Worm (Caenorhabditis elegans) whole organism, L3 larva: ENCODE results near the gene sre-43.

ENCODE experiments used
- R02D3.7 ChIP-seq: fragments of 150-350 bp; optimal IDR thresholded peaks from 2 replicates; lab custom pipeline; 2014; ENCODE audit warnings: missing biosample characterization, missing genetic modification characterization
- aly-2 ChIP-seq: fragments of 150-350 bp; optimal IDR thresholded peaks from 2 replicates; lab custom pipeline; 2014; ENCODE audit warnings: missing biosample characterization, missing genetic modification characterization
- ama-1 ChIP-seq: fragments of 150-350 bp; optimal IDR thresholded peaks from 2 replicates; lab custom pipeline; 2018
- ceh-16 ChIP-seq: sonication (generic microtip); optimal IDR thresholded peaks from 2 replicates; lab custom pipeline; 2017; ENCODE audit warnings: missing biosample characterization, missing genetic modification characterization
- ceh-28 ChIP-seq: fragments of 150-350 bp; optimal IDR thresholded peaks from 2 replicates; lab custom pipeline; 2014; ENCODE audit warnings: missing biosample characterization, missing genetic modification reagents, missing genetic modification characterization
- ceh-82 ChIP-seq: fragments of 150-350 bp; optimal IDR thresholded peaks from 2 replicates; lab custom pipeline; 2014; ENCODE audit warnings: missing biosample characterization, missing genetic modification characterization
- daf-12 ChIP-seq: fragments of 150-350 bp; optimal IDR thresholded peaks from 2 replicates; lab custom pipeline; 2014; ENCODE audit warnings: missing biosample characterization, missing genetic modification reagents, missing genetic modification characterization
- egl-5 ChIP-seq: fragments of 150-350 bp; optimal IDR thresholded peaks from 2 replicates; lab custom pipeline; 2017; ENCODE audit warnings: missing biosample characterization, missing genetic modification reagents, missing genetic modification characterization, inconsistent platforms
- elt-1 ChIP-seq: fragments of 150-350 bp; optimal IDR thresholded peaks from 2 replicates; lab custom pipeline; 2014; ENCODE audit warnings: missing biosample characterization, missing genetic modification characterization
- elt-2 ChIP-seq: sonication (generic microtip); optimal IDR thresholded peaks from 2 replicates; lab custom pipeline; 2016; ENCODE audit warnings: missing genetic modification reagents, mild to moderate bottlenecking, missing genetic modification characterization, missing compliant biosample characterization
- elt-3 ChIP-seq, 3 experiments: fragments of 150-350 bp in 1 of 3; sonication (generic microtip) in 2 of 3; optimal IDR thresholded peaks; 2 replicates in 2 of 3; 4 replicates in 1 of 3; lab custom pipeline; 2014 to 2017; ENCODE audit warnings: missing biosample characterization in 3 of 3, missing genetic modification characterization in 3 of 3
- eor-1 ChIP-seq, 2 experiments: fragments of 150-350 bp; optimal IDR thresholded peaks; 2 replicates each; lab custom pipeline; 2014 to 2018; ENCODE audit warnings: missing biosample characterization in 2 of 2, missing genetic modification characterization in 2 of 2
- fkh-10 ChIP-seq: sonication (generic microtip); optimal IDR thresholded peaks from 2 replicates; lab custom pipeline; 2017; ENCODE audit warnings: missing biosample characterization, missing genetic modification reagents, missing genetic modification characterization
- fkh-2 ChIP-seq: fragments of 150-350 bp; optimal IDR thresholded peaks from 2 replicates; lab custom pipeline; 2014; ENCODE audit warnings: missing biosample characterization, missing genetic modification reagents, missing genetic modification characterization
- fos-1 ChIP-seq: fragments of 150-350 bp; optimal IDR thresholded peaks from 2 replicates; lab custom pipeline; 2014; ENCODE audit warnings: missing biosample characterization, missing genetic modification characterization
- hmg-11 ChIP-seq: sonication (generic microtip); optimal IDR thresholded peaks from 2 replicates; lab custom pipeline; 2016; ENCODE audit warnings: missing genetic modification characterization, missing compliant biosample characterization
- jun-1 ChIP-seq: fragments of 150-350 bp; optimal IDR thresholded peaks from 2 replicates; lab custom pipeline; 2014; ENCODE audit warnings: missing biosample characterization, missing genetic modification reagents, missing genetic modification characterization
- lin-15B ChIP-seq: fragments of 150-350 bp; optimal IDR thresholded peaks from 2 replicates; lab custom pipeline; 2014; ENCODE audit warnings: missing biosample characterization, missing genetic modification characterization
- lin-39 ChIP-seq: fragments of 150-350 bp; optimal IDR thresholded peaks from 2 replicates; lab custom pipeline; 2018; ENCODE audit warnings: missing biosample characterization, missing genetic modification reagents, missing genetic modification characterization
- lsy-12 ChIP-seq: sonication (generic microtip); optimal IDR thresholded peaks from 2 replicates; lab custom pipeline; 2016; ENCODE audit warnings: mild to moderate bottlenecking, missing genetic modification characterization, missing compliant biosample characterization
- mdl-1 ChIP-seq: fragments of 150-350 bp; optimal IDR thresholded peaks from 2 replicates; lab custom pipeline; 2014; ENCODE audit warnings: missing biosample characterization, missing genetic modification characterization
- nfya-1 ChIP-seq: sonication (generic microtip); optimal IDR thresholded peaks from 2 replicates; lab custom pipeline; 2017; ENCODE audit warnings: missing genetic modification characterization, mild to moderate bottlenecking, missing compliant biosample characterization, antibody characterized with exemption, moderate library complexity; ENCODE audit not compliant: insufficient read depth
- nhr-11 ChIP-seq: fragments of 150-350 bp; optimal IDR thresholded peaks from 2 replicates; lab custom pipeline; 2014; ENCODE audit warnings: missing biosample characterization, missing genetic modification characterization
- nhr-12 ChIP-seq: fragments of 150-350 bp; optimal IDR thresholded peaks from 2 replicates; lab custom pipeline; 2014; ENCODE audit warnings: missing biosample characterization, missing genetic modification characterization
- nhr-23 ChIP-seq: fragments of 150-350 bp; optimal IDR thresholded peaks from 2 replicates; lab custom pipeline; 2014; ENCODE audit warnings: missing biosample characterization, missing genetic modification reagents, missing genetic modification characterization
- nhr-25 ChIP-seq: sonication (generic microtip); optimal IDR thresholded peaks from 2 replicates; lab custom pipeline; 2017; ENCODE audit warnings: missing biosample characterization, missing genetic modification characterization
- nhr-43 ChIP-seq: sonication (generic microtip); optimal IDR thresholded peaks from 2 replicates; lab custom pipeline; 2016; ENCODE audit warnings: mild to moderate bottlenecking, missing genetic modification characterization, missing compliant biosample characterization; ENCODE audit not compliant: poor library complexity, severe bottlenecking
- nhr-67 ChIP-seq: fragments of 150-350 bp; optimal IDR thresholded peaks from 2 replicates; lab custom pipeline; 2014; ENCODE audit warnings: missing biosample characterization, missing genetic modification characterization
- nhr-76 ChIP-seq: fragments of 150-350 bp; sonication (generic microtip); optimal IDR thresholded peaks from 5 replicates; lab custom pipeline; 2014; ENCODE audit warnings: missing biosample characterization, missing genetic modification characterization
- nhr-77 ChIP-seq: fragments of 150-350 bp; optimal IDR thresholded peaks from 2 replicates; lab custom pipeline; 2014; ENCODE audit warnings: missing biosample characterization, missing genetic modification characterization
- pha-4 ChIP-seq: fragments of 150-350 bp; optimal IDR thresholded peaks from 2 replicates; lab custom pipeline; 2014; ENCODE audit warnings: missing biosample characterization, missing genetic modification reagents, missing genetic modification characterization
- pqm-1 ChIP-seq: fragments of 150-350 bp; optimal IDR thresholded peaks from 2 replicates; lab custom pipeline; 2017; ENCODE audit warnings: missing biosample characterization, missing genetic modification characterization, inconsistent platforms
- skn-1 ChIP-seq: fragments of 150-350 bp; optimal IDR thresholded peaks from 2 replicates; lab custom pipeline; 2014; ENCODE audit warnings: missing biosample characterization, missing genetic modification characterization
- snpc-4 ChIP-seq: fragments of 150-350 bp; optimal IDR thresholded peaks from 2 replicates; lab custom pipeline; 2014; ENCODE audit warnings: missing biosample characterization, missing genetic modification characterization
- tbx-2 ChIP-seq: sonication (generic microtip); optimal IDR thresholded peaks from 2 replicates; lab custom pipeline; 2016; ENCODE audit warnings: mild to moderate bottlenecking, missing genetic modification characterization, missing compliant biosample characterization
- unc-39 ChIP-seq: sonication (generic microtip); optimal IDR thresholded peaks from 4 replicates; lab custom pipeline; 2017; ENCODE audit warnings: missing biosample characterization, missing genetic modification characterization
- unc-62 ChIP-seq: fragments of 150-350 bp; sonication (generic microtip); optimal IDR thresholded peaks from 4 replicates; lab custom pipeline; 2014; ENCODE audit warnings: missing biosample characterization, missing genetic modification reagents, missing genetic modification characterization
- zag-1 ChIP-seq: fragments of 150-350 bp; optimal IDR thresholded peaks from 2 replicates; lab custom pipeline; 2014; ENCODE audit warnings: missing biosample characterization, missing genetic modification characterization

The sre-43 gene

DNA sequence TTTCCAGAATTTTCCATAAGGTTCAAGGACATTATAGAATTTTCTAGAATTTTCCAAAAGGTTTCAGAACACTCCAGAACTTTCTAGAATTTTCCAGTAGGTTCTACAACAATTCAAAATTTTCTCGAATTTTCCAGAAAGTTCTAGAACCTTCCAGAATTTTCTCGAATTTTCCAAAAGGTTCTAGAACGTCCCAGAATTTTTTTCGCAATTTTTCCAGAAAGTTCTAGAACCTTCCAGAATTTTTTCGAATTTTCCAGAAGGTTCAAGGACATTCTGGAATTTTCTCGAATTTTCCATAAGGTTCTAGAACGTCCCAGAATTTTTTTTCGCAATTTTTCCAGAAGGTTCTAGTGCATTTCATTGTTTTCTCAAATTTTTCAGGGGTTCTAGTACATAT lies 8.8 kb upstream of the sre-43 start:
- no peak for TF ChIP-seq ceh-16 (tag; lab: Kevin White, UChicago)
- no peak for TF ChIP-seq mdl-1
- no peak for TF ChIP-seq nhr-67 (tag; lab: Kevin White, UChicago)
- no peak for TF ChIP-seq nhr-12
- TF ChIP-seq pqm-1 (tag; lab: Kevin White, UChicago), result no peak
- TF ChIP-seq ceh-28 (tag; lab: Kevin White, UChicago), result no peak

DNA sequence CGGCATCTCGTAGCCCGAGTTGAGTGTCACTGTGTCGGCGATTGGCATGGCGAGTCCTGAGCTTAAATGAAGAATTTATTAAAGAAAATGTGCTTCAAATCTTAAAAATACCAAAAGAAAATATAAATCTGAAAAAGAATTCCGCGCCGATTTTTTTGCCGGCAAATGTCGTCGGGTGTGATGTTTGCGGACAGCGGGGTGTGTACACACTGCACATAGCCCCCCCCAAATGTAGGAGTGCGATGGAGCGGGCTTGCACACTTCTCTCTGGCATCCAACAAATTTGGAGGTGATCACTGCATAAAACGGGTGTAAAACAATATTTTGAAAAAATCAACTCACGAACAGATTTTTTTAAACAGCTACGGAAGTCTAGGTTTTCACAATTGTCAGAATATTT lies 7.3 kb upstream of the sre-43 start, which contains the start of gene Y39G8B.2:
TSS of gene Y39G8B.2 (minus strand) at position 61 of the 400 bp plus-strand sequence.
- TF ChIP-seq ama-1 (lab: Kevin White, UChicago) (peak; percentile 49), hmg-11 (peak; percentile 81), lin-15B (peak; percentile 98), zag-1 (tag; lab: Kevin White, UChicago) (peak; percentile 15), R02D3.7 (tag; lab: Kevin White, UChicago) (peak; percentile 55), skn-1 (peak; percentile 11), elt-2 (tag; lab: Kevin White, UChicago) (peak; percentile 57), fos-1 (tag; lab: Kevin White, UChicago) (peak; percentile 16), pha-4 (tag; lab: Kevin White, UChicago) (peak; percentile 97), lin-39 (peak; percentile 88), nhr-43 (tag; lab: Kevin White, UChicago) (peak; percentile 80), nhr-23 (tag; lab: Kevin White, UChicago) (peak; percentile 86), egl-5 (tag; lab: Kevin White, UChicago) (peak; percentile 66), pqm-1 (tag; lab: Kevin White, UChicago) (peak; percentile 60), nhr-25 (tag; lab: Kevin White, UChicago) (peak; percentile 84), nfya-1 (tag; lab: Kevin White, UChicago) (peak; percentile 88), lsy-12 (tag; lab: Kevin White, UChicago) (peak; percentile 32), jun-1 (tag; lab: Kevin White, UChicago) (peak; percentile 56), nhr-77 (tag; lab: Kevin White, UChicago) (no peak), nhr-76 (tag; lab: Kevin White, UChicago) (no peak), fkh-2 (no peak), elt-3 (tag; optimal IDR thresholded peaks at IDR 0.05; lab: Kevin White, UChicago) (peak in 1 of 3 experiments; percentile 40), tbx-2 (tag; lab: Kevin White, UChicago) (no peak), ceh-28 (tag; lab: Kevin White, UChicago) (peak; percentile 7), daf-12 (no peak), elt-1 (tag; lab: Kevin White, UChicago) (no peak), snpc-4 (tag; lab: Kevin White, UChicago) (peak; percentile 92)

DNA sequence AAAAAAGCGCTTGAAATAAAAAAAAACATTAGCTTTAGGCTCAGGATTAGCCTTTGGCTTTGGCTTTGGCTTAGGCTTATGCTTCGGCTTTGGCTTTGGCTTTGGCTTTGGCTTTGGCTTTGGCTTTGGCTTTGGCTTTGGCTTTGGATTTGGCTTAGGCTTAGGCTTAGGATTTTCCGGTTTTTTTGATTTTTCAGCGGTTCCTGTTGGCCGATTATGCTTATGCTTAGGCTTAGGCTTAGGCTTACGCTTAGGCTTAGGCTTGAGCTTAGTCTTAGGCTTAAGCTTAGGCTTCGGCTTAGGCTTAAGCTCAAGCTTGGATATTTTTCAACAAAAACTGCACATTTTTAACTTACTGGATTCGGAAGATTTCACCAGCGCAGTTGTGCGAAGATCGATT lies 5.3 kb upstream of the sre-43 start:
- TF ChIP-seq ceh-82 (tag; lab: Kevin White, UChicago) (no peak), aly-2 (tag; lab: Kevin White, UChicago) (no peak), eor-1 (tag; optimal IDR thresholded peaks at IDR 0.05; lab: Kevin White, UChicago) (no peak)

DNA sequence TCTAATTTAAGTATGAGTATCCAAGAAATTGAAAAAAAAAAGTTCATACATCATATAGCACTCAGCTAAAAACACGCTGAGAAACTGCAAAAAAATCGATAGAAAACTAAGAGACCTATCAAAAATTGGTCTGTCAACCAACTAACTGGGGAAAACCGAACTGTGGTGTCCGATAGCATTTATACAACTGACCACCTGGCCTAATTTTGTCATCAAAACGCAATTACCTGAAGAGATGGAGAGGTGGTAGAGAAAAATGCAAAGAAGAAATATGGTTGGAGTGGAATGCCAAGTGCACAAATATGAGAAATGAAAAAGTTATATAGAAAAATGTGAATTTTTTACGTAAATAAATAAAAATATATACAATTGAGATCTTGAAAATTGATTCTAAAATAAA lies 4.6 kb upstream of the sre-43 start, which contains the start of gene Y39G8B.1:
TSS of gene Y39G8B.1 (minus strand) at position 299 of the 400 bp plus-strand sequence.
- TF ChIP-seq nhr-23 (tag; lab: Kevin White, UChicago) (peak; percentile 43), skn-1 (peak; percentile 3), nfya-1 (tag; lab: Kevin White, UChicago) (no peak), pqm-1 (tag; lab: Kevin White, UChicago) (peak; percentile 24), elt-2 (tag; lab: Kevin White, UChicago) (peak; percentile 52), ama-1 (lab: Kevin White, UChicago) (no peak), fkh-10 (no peak), nhr-11 (tag; lab: Kevin White, UChicago) (no peak), unc-39 (tag; lab: Kevin White, UChicago) (no peak), fkh-2 (no peak), nhr-43 (tag; lab: Kevin White, UChicago) (no peak), unc-62 (GFP tag; lab: Kevin White, UChicago) (no peak), mdl-1 (no peak), ceh-28 (tag; lab: Kevin White, UChicago) (peak; percentile 7), pha-4 (tag; lab: Kevin White, UChicago) (peak; percentile 5), lin-15B (no peak)
